Worm (Caenorhabditis elegans): ENCODE measurements around the gene ncs-4.
A peak's percentile ranks its signal among the peaks of the same experiment; 100 is the strongest.

The ncs-4 gene

DNA sequence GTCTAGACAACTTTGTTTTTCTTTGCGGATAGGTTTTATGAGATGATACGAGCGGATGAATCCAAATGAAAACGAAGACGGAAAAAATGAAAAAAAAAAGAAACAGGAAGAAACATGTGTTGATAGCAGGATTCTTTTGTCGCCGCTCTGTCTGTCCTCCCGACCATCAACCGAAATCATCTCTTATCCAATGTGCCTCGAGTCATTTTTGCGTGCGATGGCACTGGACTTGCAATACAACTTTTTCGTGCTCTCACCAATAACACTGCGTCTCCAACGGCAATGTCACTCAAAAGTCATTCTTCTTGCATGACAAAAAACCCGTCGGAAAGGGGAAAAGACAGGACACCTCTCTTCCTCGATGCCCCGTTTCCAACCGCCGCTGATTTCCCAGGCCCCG is at the start of gene ncs-4:
ncs-4 (plus strand) TSS at position 227 of the 400 bp plus-strand sequence.
- TF ChIP-seq egl-5 (tag; optimal IDR thresholded peaks at IDR 0.05) = peak; percentile 11
- TF ChIP-seq ceh-9 (tag; optimal IDR thresholded peaks at IDR 0.05) = no peak
- no peak for TF ChIP-seq aly-2 (tag; optimal IDR thresholded peaks at IDR 0.05)
- no peak for TF ChIP-seq nhr-67 (tag; optimal IDR thresholded peaks at IDR 0.05)
- no peak for TF ChIP-seq nhr-237 (tag; optimal IDR thresholded peaks at IDR 0.05)
- no peak for TF ChIP-seq nhr-11 (tag; optimal IDR thresholded peaks at IDR 0.05)

DNA sequence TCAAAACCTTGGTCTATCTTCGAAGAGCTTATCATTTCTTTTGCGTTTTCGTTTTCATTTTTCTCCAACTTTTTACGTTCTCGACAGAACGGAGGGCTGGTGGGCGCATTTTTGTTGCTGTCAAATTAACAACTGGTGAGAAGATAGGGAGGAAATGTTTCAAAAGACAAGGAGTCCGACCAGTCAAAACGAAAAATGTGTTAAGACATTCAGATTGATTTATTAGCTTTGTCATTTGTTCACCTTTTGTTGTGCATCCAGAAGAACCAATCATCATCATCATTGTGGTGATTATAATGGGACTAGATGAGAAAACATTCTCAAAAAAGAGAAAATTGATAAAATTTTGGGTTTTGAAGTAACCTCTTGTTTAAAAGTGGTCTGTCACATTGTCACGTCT is 46.2 kb upstream of the ncs-4 start:
- TF ChIP-seq egl-5 (tag; optimal IDR thresholded peaks at IDR 0.05) = peak; percentile 72
- no peak for TF ChIP-seq jun-1 (tag; optimal IDR thresholded peaks at IDR 0.05)
- TF ChIP-seq mdl-1 (tag; optimal IDR thresholded peaks at IDR 0.05) = no peak

- TF ChIP-seq nfya-1 (tag; optimal IDR thresholded peaks at IDR 0.05; ENCODE audit: insufficient read depth) (peak; percentile 46), nhr-23 (tag; optimal IDR thresholded peaks at IDR 0.05) (peak; percentile 37), ceh-82 (tag; optimal IDR thresholded peaks at IDR 0.05) (peak; percentile 10), lin-39 (tag; optimal IDR thresholded peaks at IDR 0.05) (peak; percentile 8), jun-1 (tag; optimal IDR thresholded peaks at IDR 0.05) (peak; percentile 65), hmg-11 (tag; optimal IDR thresholded peaks at IDR 0.05) (peak; percentile 77), lin-15B (tag; optimal IDR thresholded peaks at IDR 0.05) (peak; percentile 17), tbx-2 (tag; optimal IDR thresholded peaks at IDR 0.05) (peak; percentile 42), ceh-28 (tag; optimal IDR thresholded peaks at IDR 0.05) (peak; percentile 11), nhr-43 (tag; optimal IDR thresholded peaks at IDR 0.05; ENCODE audit: poor library complexity, severe bottlenecking) (peak; percentile 69), elt-2 (tag; optimal IDR thresholded peaks at IDR 0.05) (peak; percentile 48), lsy-12 (tag; optimal IDR thresholded peaks at IDR 0.05) (peak; percentile 38), fos-1 (tag; optimal IDR thresholded peaks at IDR 0.05) (peak; percentile 45)
Observed at ce11 chrX:10132546-10133032, 43.7 kb upstream of the ncs-4 start.

DNA sequence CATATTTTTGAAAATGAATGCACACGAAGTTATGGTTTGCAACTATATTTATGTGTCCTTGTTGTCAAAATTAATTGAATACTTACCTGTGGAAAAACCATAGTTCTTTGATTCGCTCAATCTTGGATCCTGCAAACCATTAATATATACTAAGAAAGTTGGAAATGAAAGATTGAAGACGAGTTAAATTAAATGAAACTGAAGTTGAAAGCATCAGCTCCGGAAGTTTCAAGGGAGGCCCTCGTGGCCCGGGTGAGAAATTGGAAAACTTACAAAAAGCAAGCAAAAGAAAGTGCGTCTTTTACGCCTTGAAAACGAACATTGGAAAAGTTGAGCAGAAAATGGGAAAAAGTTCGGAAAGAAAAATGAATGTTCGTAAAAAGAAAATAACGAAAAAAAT is 43.2 kb upstream of the ncs-4 start, which contains the start of gene unc-58:
unc-58 (minus strand) TSS at position 101 of the 400 bp plus-strand sequence.
- TF ChIP-seq nhr-25 (tag; optimal IDR thresholded peaks at IDR 0.05) (no peak), lin-39 (tag; optimal IDR thresholded peaks at IDR 0.05) (no peak), egl-27 (tag; optimal IDR thresholded peaks at IDR 0.05) (no peak), elt-1 (tag; optimal IDR thresholded peaks at IDR 0.05) (no peak), ztf-4 (tag; optimal IDR thresholded peaks at IDR 0.05) (no peak), jun-1 (tag; optimal IDR thresholded peaks at IDR 0.05) (no peak)

ce11 chrX:10138494-10138893 is 37.8 kb upstream of the ncs-4 start, which contains the start of gene moc-1:
TSS of gene moc-1 (minus strand) at chrX:10138620.
- no peak for TF ChIP-seq eor-1 (tag; optimal IDR thresholded peaks at IDR 0.05)
- no peak for TF ChIP-seq nhr-67 (tag; optimal IDR thresholded peaks at IDR 0.05)
- TF ChIP-seq ceh-16 (tag; optimal IDR thresholded peaks at IDR 0.05) = no peak

DNA sequence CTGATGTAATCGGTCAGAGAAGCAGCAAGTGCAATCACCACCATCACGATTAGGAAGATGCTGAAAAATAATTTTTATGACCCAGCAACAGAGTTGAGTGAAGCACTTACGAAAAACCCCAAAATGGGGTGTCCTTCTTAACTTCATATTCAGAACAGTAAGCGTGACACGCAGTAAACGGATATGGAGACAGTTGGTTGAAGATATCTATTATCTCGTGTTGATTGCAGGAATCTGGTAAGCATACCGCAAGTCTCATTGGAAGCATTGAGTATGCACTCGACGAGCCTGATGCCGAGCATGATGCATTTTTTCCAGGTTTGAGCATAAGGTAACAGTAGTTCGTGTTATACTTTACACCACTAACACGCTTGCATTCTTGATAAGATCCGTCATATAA is 35.1 kb upstream of the ncs-4 start:
- no peak for TF ChIP-seq jun-1 (tag; optimal IDR thresholded peaks at IDR 0.05)
- TF ChIP-seq nhr-76 (tag; optimal IDR thresholded peaks at IDR 0.05) = no peak
- TF ChIP-seq ceh-28 (tag; optimal IDR thresholded peaks at IDR 0.05) = no peak
- no peak for TF ChIP-seq ZK546.5 (tag; optimal IDR thresholded peaks at IDR 0.05)
- TF ChIP-seq lin-15B (tag; optimal IDR thresholded peaks at IDR 0.05) = no peak
- TF ChIP-seq mdl-1 (tag; optimal IDR thresholded peaks at IDR 0.05) = no peak
- TF ChIP-seq pha-4 (tag; optimal IDR thresholded peaks at IDR 0.05) = no peak
- TF ChIP-seq ceh-16 (tag; optimal IDR thresholded peaks at IDR 0.05) = no peak

DNA sequence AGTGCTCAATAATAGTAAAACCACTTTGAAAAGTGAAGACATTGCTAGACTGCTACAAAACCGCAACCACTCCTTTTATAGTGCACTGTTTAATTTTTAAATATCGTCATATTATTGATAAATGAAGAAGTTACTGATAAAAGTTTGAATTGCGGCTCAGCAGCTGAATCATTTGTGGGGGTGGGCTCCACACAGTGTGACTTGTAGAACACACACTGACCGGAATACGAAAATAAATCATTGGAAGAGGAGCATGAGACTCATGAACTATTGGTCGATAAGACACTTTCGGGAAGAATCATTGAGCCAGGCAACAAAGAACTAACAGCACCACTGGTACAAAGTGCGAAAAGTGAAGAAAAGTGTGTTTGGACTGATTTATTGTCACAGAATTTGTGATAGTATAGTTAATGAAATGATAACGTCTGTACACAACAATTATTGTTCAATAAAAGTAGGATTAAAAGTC is 34.3 kb upstream of the ncs-4 start, which contains the start of gene oac-14:
oac-14 (minus strand) TSS at position 51 of the 469 bp plus-strand sequence.
- TF ChIP-seq pha-4 (tag; optimal IDR thresholded peaks at IDR 0.05) (peak; percentile 50), pqm-1 (tag; optimal IDR thresholded peaks at IDR 0.05) (peak; percentile 98), nhr-23 (tag; optimal IDR thresholded peaks at IDR 0.05) (no peak), nfya-1 (tag; optimal IDR thresholded peaks at IDR 0.05; ENCODE audit: insufficient read depth) (peak; percentile 17), jun-1 (tag; optimal IDR thresholded peaks at IDR 0.05) (peak; percentile 89), elt-2 (tag; optimal IDR thresholded peaks at IDR 0.05) (peak; percentile 99), fkh-10 (GFP tag; optimal IDR thresholded peaks at IDR 0.05) (no peak), ceh-28 (tag; optimal IDR thresholded peaks at IDR 0.05) (peak; percentile 31), zag-1 (tag; optimal IDR thresholded peaks at IDR 0.05) (no peak), lsy-12 (tag; optimal IDR thresholded peaks at IDR 0.05) (no peak)
